Worm (Caenorhabditis elegans) whole organism, young adult: Measurements from ENCODE around the gene B0507.1.

Source experiments
- C06A6.2 ChIP-seq: fragments of 200-800 bp; sonication (Bioruptor generic); conservative IDR thresholded peaks from 2 replicates; pipeline ENCODE4 v1.3.6; 2022; ENCODE audit warnings: missing genetic modification characterization, missing compliant biosample characterization
- D2030.7 ChIP-seq: fragments of 200-800 bp; sonication (Bioruptor generic); IDR thresholded peaks from 2 replicates; pipeline ENCODE4 v1.3.6; 2022; ENCODE audit warnings: missing genetic modification reagents, missing genetic modification characterization, missing compliant biosample characterization
- F37B4.10 ChIP-seq: fragments of 200-800 bp; sonication (Bioruptor generic); IDR thresholded peaks from 2 replicates; pipeline ENCODE4 v1.3.6; 2022; ENCODE audit warnings: missing genetic modification characterization, missing compliant biosample characterization
- F57C9.4 ChIP-seq: sonication (generic microtip); optimal IDR thresholded peaks from 2 replicates; lab custom pipeline; 2017; ENCODE audit warnings: mild to moderate bottlenecking, missing genetic modification characterization, missing compliant biosample characterization
- K11D2.4 ChIP-seq: fragments of 200-800 bp; sonication (Bioruptor generic); IDR thresholded peaks from 2 replicates; pipeline ENCODE4 v1.3.6; 2022; ENCODE audit warnings: missing genetic modification reagents, missing genetic modification characterization, missing compliant biosample characterization
- K12H6.12 ChIP-seq: fragments of 200-800 bp; sonication (Bioruptor generic); optimal IDR thresholded peaks from 2 replicates; lab custom pipeline; 2018; ENCODE audit warnings: mild to moderate bottlenecking, missing genetic modification characterization, missing compliant biosample characterization
- ZK185.1 ChIP-seq: sonication (generic microtip); optimal IDR thresholded peaks from 2 replicates; lab custom pipeline; 2016; ENCODE audit warnings: mild to moderate bottlenecking, missing genetic modification characterization, missing compliant biosample characterization; ENCODE audit not compliant: poor library complexity, severe bottlenecking
- aptf-3 ChIP-seq: fragments of 200-800 bp; sonication (Bioruptor generic); IDR thresholded peaks from 2 replicates; pipeline ENCODE4 v1.3.6; 2022; ENCODE audit warnings: missing genetic modification characterization, missing compliant biosample characterization
- bed-1 ChIP-seq: fragments of 200-800 bp; sonication (Bioruptor generic); IDR thresholded peaks from 2 replicates; pipeline ENCODE4 v1.3.6; 2022; ENCODE audit warnings: missing genetic modification reagents, missing genetic modification characterization, missing compliant biosample characterization
- bed-2 ChIP-seq: fragments of 200-800 bp; sonication (Bioruptor generic); IDR thresholded peaks from 2 replicates; pipeline ENCODE4 v1.3.6; 2022; ENCODE audit warnings: missing genetic modification reagents, missing genetic modification characterization, missing compliant biosample characterization
- ccch-3 ChIP-seq: fragments of 200-800 bp; sonication (Bioruptor generic); optimal IDR thresholded peaks from 2 replicates; lab custom pipeline; 2018; ENCODE audit warnings: mild to moderate bottlenecking, missing genetic modification characterization, missing compliant biosample characterization
- cebp-1 ChIP-seq, 2 experiments: fragments of 200-800 bp in 1 of 2; sonication (Bioruptor generic) in 1 of 2; sonication (generic microtip) in 1 of 2; IDR thresholded peaks in 1 of 2; optimal IDR thresholded peaks in 1 of 2; 2 replicates each; pipeline versions ENCODE4 v1.3.6 to Lab custom; 2017 to 2022; ENCODE audit warnings: missing compliant biosample characterization in 2 of 2, missing genetic modification characterization in 2 of 2, mild to moderate bottlenecking in 1 of 2, missing genetic modification reagents in 1 of 2, moderate library complexity in 1 of 2
- cebp-2 ChIP-seq: fragments of 200-800 bp; sonication (Bioruptor generic); IDR thresholded peaks from 2 replicates; pipeline ENCODE4 v1.3.6; 2022; ENCODE audit warnings: missing genetic modification characterization, missing compliant biosample characterization
- ceh-58 ChIP-seq: fragments of 200-800 bp; sonication (Bioruptor generic); IDR thresholded peaks from 2 replicates; pipeline ENCODE4 v1.3.6; 2022; ENCODE audit warnings: missing genetic modification characterization, missing compliant biosample characterization
- die-1 ChIP-seq: sonication (generic microtip); optimal IDR thresholded peaks from 2 replicates; lab custom pipeline; 2016; ENCODE audit warnings: missing genotype, mild to moderate bottlenecking, missing genetic modification characterization, missing compliant biosample characterization
- dox-1 ChIP-seq: fragments of 200-800 bp; sonication (Bioruptor generic); IDR thresholded peaks from 2 replicates; pipeline ENCODE4 v1.3.6; 2022; ENCODE audit warnings: missing genetic modification reagents, missing genetic modification characterization, missing compliant biosample characterization
- egrh-3 ChIP-seq: fragments of 200-800 bp; sonication (Bioruptor generic); IDR thresholded peaks from 2 replicates; pipeline ENCODE4 v1.3.6; 2022; ENCODE audit warnings: missing genetic modification reagents, missing genetic modification characterization, missing compliant biosample characterization
- him-1 ChIP-seq: sonication (generic microtip); optimal IDR thresholded peaks from 2 replicates; lab custom pipeline; 2016; ENCODE audit warnings: missing genotype, missing genetic modification reagents, missing genetic modification characterization, missing compliant biosample characterization
- hmg-1.2 ChIP-seq: fragments of 200-800 bp; sonication (Bioruptor generic); IDR thresholded peaks from 2 replicates; pipeline ENCODE4 v1.3.6; 2022; ENCODE audit warnings: missing genetic modification reagents, missing genetic modification characterization, missing compliant biosample characterization
- hmg-20 ChIP-seq: fragments of 200-800 bp; sonication (Bioruptor generic); IDR thresholded peaks from 2 replicates; pipeline ENCODE4 v1.3.6; 2022; ENCODE audit warnings: missing genetic modification reagents, missing genetic modification characterization, missing compliant biosample characterization
- lin-26 ChIP-seq: fragments of 200-800 bp; sonication (Bioruptor generic); IDR thresholded peaks from 2 replicates; pipeline ENCODE4 v1.3.6; 2022; ENCODE audit warnings: missing genetic modification reagents, missing genetic modification characterization, missing compliant biosample characterization
- lin-40 ChIP-seq: sonication (generic microtip); optimal IDR thresholded peaks from 2 replicates; lab custom pipeline; 2016; ENCODE audit warnings: missing genetic modification characterization, mild to moderate bottlenecking, missing compliant biosample characterization, missing genotype, missing genetic modification reagents
- lsl-1 ChIP-seq: fragments of 200-800 bp; sonication (Bioruptor generic); optimal IDR thresholded peaks from 2 replicates; lab custom pipeline; 2018; ENCODE audit warnings: mild to moderate bottlenecking, missing genetic modification characterization, moderate library complexity, missing compliant biosample characterization
- nfyb-1 ChIP-seq: fragments of 200-800 bp; sonication (Bioruptor generic); IDR thresholded peaks from 2 replicates; pipeline ENCODE4 v1.3.6; 2022; ENCODE audit warnings: missing genetic modification reagents, missing genetic modification characterization, missing compliant biosample characterization
- nhr-80 ChIP-seq: sonication (generic microtip); optimal IDR thresholded peaks from 2 replicates; lab custom pipeline; 2016; ENCODE audit warnings: missing genetic modification characterization, missing compliant biosample characterization
- nhr-90 ChIP-seq: sonication (generic microtip); optimal IDR thresholded peaks from 2 replicates; lab custom pipeline; 2016; ENCODE audit warnings: missing genotype, mild to moderate bottlenecking, missing genetic modification characterization, missing compliant biosample characterization
- pbrm-1 ChIP-seq: fragments of 200-800 bp; sonication (Bioruptor generic); IDR thresholded peaks from 2 replicates; pipeline ENCODE4 v1.3.6; 2022; ENCODE audit warnings: missing genetic modification reagents, missing genetic modification characterization, missing compliant biosample characterization
- pha-4 ChIP-seq: fragments of 150-350 bp; sonication (generic microtip); optimal IDR thresholded peaks from 2 replicates; lab custom pipeline; 2014; ENCODE audit warnings: missing biosample characterization, missing genetic modification reagents, missing genetic modification characterization
- sdz-38 ChIP-seq: sonication (generic microtip); optimal IDR thresholded peaks from 2 replicates; lab custom pipeline; 2016; ENCODE audit warnings: missing genotype, missing genetic modification characterization, missing compliant biosample characterization
- sea-2 ChIP-seq: fragments of 200-800 bp; sonication (Bioruptor generic); IDR thresholded peaks from 2 replicates; pipeline ENCODE4 v1.3.6; 2022; ENCODE audit warnings: missing genetic modification characterization, missing compliant biosample characterization
- snpc-1.1 ChIP-seq: sonication (generic microtip); optimal IDR thresholded peaks from 2 replicates; lab custom pipeline; 2017; ENCODE audit warnings: missing genetic modification characterization, mild to moderate bottlenecking, missing compliant biosample characterization, antibody characterized with exemption, moderate library complexity, missing genotype, missing genetic modification reagents; ENCODE audit not compliant: insufficient read depth
- snpc-1.3 ChIP-seq: sonication (generic microtip); optimal IDR thresholded peaks from 2 replicates; lab custom pipeline; 2017; ENCODE audit warnings: missing genetic modification characterization, mild to moderate bottlenecking, missing compliant biosample characterization, antibody characterized with exemption, moderate library complexity, missing genotype, missing genetic modification reagents; ENCODE audit not compliant: insufficient read depth
- snpc-4 ChIP-seq, 5 experiments: fragments of 150-350 bp in 1 of 5; sonication (generic microtip) in 4 of 5; optimal IDR thresholded peaks; 2 replicates each; lab custom pipeline; 2014 to 2018; ENCODE audit warnings: missing genetic modification characterization in 5 of 5, missing biosample characterization in 3 of 5, antibody characterized with exemption in 2 of 5, mild to moderate bottlenecking in 2 of 5, missing compliant biosample characterization in 2 of 5, missing genotype in 2 of 5, moderate library complexity in 2 of 5, missing genetic modification reagents in 1 of 5
- sptf-2 ChIP-seq: fragments of 200-800 bp; sonication (Bioruptor generic); optimal IDR thresholded peaks from 2 replicates; lab custom pipeline; 2018; ENCODE audit warnings: mild to moderate bottlenecking, missing genetic modification characterization, missing compliant biosample characterization
- tbp1 ChIP-seq: fragments of 200-800 bp; sonication (Bioruptor generic); optimal IDR thresholded peaks from 2 replicates; lab custom pipeline; 2018; ENCODE audit warnings: mild to moderate bottlenecking, missing genetic modification characterization, missing compliant biosample characterization
- tbx-9 ChIP-seq: sonication (generic microtip); optimal IDR thresholded peaks from 2 replicates; lab custom pipeline; 2016; ENCODE audit warnings: borderline replicate concordance, missing genetic modification characterization, inconsistent platforms, missing compliant biosample characterization
- xnd-1 ChIP-seq: sonication (generic microtip); optimal IDR thresholded peaks from 2 replicates; lab custom pipeline; 2016; ENCODE audit warnings: missing genotype, missing genetic modification reagents, missing genetic modification characterization, missing compliant biosample characterization
- zfh-2 ChIP-seq: fragments of 200-800 bp; sonication (Bioruptor generic); conservative IDR thresholded peaks from 2 replicates; pipeline ENCODE4 v1.3.6; 2022; ENCODE audit warnings: missing genetic modification reagents, missing genetic modification characterization, missing compliant biosample characterization
- ztf-18 ChIP-seq: sonication (generic microtip); optimal IDR thresholded peaks from 2 replicates; lab custom pipeline; 2016; ENCODE audit warnings: missing genotype, mild to moderate bottlenecking, missing genetic modification characterization, missing compliant biosample characterization
- ztf-26 ChIP-seq: sonication (generic microtip); optimal IDR thresholded peaks from 2 replicates; lab custom pipeline; 2017; ENCODE audit warnings: missing genetic modification characterization, missing compliant biosample characterization
- ztf-3 ChIP-seq: fragments of 200-800 bp; sonication (Bioruptor generic); optimal IDR thresholded peaks from 2 replicates; lab custom pipeline; 2018; ENCODE audit warnings: mild to moderate bottlenecking, missing genetic modification characterization, missing compliant biosample characterization

The B0507.1 gene

DNA sequence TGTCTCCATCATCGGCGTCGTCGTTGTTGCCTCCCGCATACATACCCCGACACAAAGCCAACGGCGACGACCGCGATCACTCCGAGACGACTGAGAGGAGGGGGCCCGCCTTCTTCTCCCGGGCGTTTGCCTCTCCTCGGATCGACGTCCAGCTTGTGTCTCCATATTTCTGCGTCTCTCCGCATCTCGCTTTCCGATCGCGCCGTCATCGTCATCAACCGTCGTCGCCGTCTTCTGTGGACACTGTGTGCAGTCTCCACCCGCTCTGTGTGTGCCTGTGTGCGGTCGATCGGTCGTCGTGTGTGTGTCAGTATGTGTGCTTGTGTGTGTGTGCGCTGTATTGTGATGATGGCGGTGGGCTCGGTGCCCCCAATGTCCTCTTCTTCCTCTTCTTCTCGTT lies 9.2 kb downstream of the B0507.1 start (continued):
- TF ChIP-seq aptf-3 (no peak), xnd-1 (tag; lab: Kevin White, UChicago) (no peak), cebp-2 (no peak), tbx-9 (tag; lab: Kevin White, UChicago) (no peak), ccch-3 (GFP tag; lab: Kevin White, UChicago) (no peak), pha-4 (no peak), snpc-1.3 (tag; lab: Kevin White, UChicago) (no peak), bed-1 (GFP tag; lab: Robert Waterston, UW) (no peak), nfyb-1 (0 out of 2 replicates have a peak, but pooled peaks have one; percentile 57), tbp1 (GFP tag; lab: Kevin White, UChicago) (peak; percentile 8), F37B4.10 (0 out of 2 replicates have a peak, but pooled peaks have one; percentile 17), him-1 (tag; lab: Kevin White, UChicago) (no peak), cebp-1 (GFP tag; IDR thresholded peaks at IDR 0.05; lab: Robert Waterston, UW) (no peak), cebp-1 (tag; optimal IDR thresholded peaks at IDR 0.05; lab: Kevin White, UChicago) (peak; percentile 61), nhr-80 (tag; lab: Kevin White, UChicago) (peak; percentile 75), ZK185.1 (no peak), pbrm-1 (GFP tag; lab: Robert Waterston, UW) (no peak), sdz-38 (tag; lab: Kevin White, UChicago) (no peak), snpc-4 (GFP tag; optimal IDR thresholded peaks at IDR 0.05; lab: Kevin White, UChicago) (no peak), snpc-4 (tag; optimal IDR thresholded peaks at IDR 0.05; lab: Kevin White, UChicago) (peak in 1 of 4 experiments; percentile 2), ztf-26 (no peak), snpc-1.1 (tag; lab: Kevin White, UChicago) (no peak), dox-1 (GFP tag; lab: Robert Waterston, UW) (peak; percentile 59; the same call in 1 of the 2 replicates), ceh-58 (GFP tag; lab: Robert Waterston, UW) (no peak), nhr-90 (no peak), ztf-18 (tag; lab: Kevin White, UChicago) (peak; percentile 14), C06A6.2 (GFP tag; lab: Robert Waterston, UW) (no peak), hmg-1.2 (GFP tag; lab: Robert Waterston, UW) (0 out of 2 replicates have a peak, but pooled peaks have one; percentile 31), K11D2.4 (GFP tag; lab: Robert Waterston, UW) (0 out of 2 replicates have a peak, but pooled peaks have one; percentile 34), egrh-3 (peak; percentile 80; the same call in 1 of the 2 replicates), lin-26 (GFP tag; lab: Robert Waterston, UW) (peak; percentile 39; the same call in 1 of the 2 replicates), sea-2 (GFP tag; lab: Robert Waterston, UW) (0 out of 2 replicates have a peak, but pooled peaks have one; percentile 19), K12H6.12 (tag; lab: Kevin White, UChicago) (peak; percentile 54), F57C9.4 (tag; lab: Kevin White, UChicago) (no peak), bed-2 (GFP tag; lab: Robert Waterston, UW) (0 out of 2 replicates have a peak, but pooled peaks have one; percentile 47), sptf-2 (GFP tag; lab: Kevin White, UChicago) (no peak), lsl-1 (no peak), die-1 (no peak), hmg-20 (GFP tag; lab: Robert Waterston, UW) (no peak), zfh-2 (GFP tag; lab: Robert Waterston, UW) (peak; percentile 100), lin-40 (tag; lab: Kevin White, UChicago) (peak; percentile 7), ztf-3 (GFP tag; lab: Kevin White, UChicago) (no peak), D2030.7 (GFP tag; lab: Robert Waterston, UW) (0 out of 2 replicates have a peak, but pooled peaks have one; percentile 25)
